Worm (Caenorhabditis elegans): ENCODE measurements around the gene F47B10.5.

- TF ChIP-seq ceh-82 (tag; optimal IDR thresholded peaks at IDR 0.05), result no peak
- TF ChIP-seq mdl-1 (tag; optimal IDR thresholded peaks at IDR 0.05), result no peak
- TF ChIP-seq ztf-11 (tag; optimal IDR thresholded peaks at IDR 0.05), result no peak
- no peak for TF ChIP-seq nhr-12 (tag; optimal IDR thresholded peaks at IDR 0.05)
These were observed 13.1 kb upstream of the F47B10.5 start for ce11 chrX:10903416-10903815.
